Worm (Caenorhabditis elegans): Measurements from ENCODE around the gene C11H1.5.

The C11H1.5 gene

ce11 chrX:14252042-14252441, 50.9 kb downstream of the C11H1.5 start, which contains the start of gene E02H4.6:
Gene E02H4.6 (minus strand): TSS chrX:14252142.
- TF ChIP-seq D2030.7 (GFP tag; IDR thresholded peaks at IDR 0.05), result no peak
- no peak for TF ChIP-seq lin-26 (GFP tag; IDR thresholded peaks at IDR 0.05)
- no peak for TF ChIP-seq repo-1 (tag; optimal IDR thresholded peaks at IDR 0.05)
- no peak for TF ChIP-seq Y67H2A.10 (GFP tag; conservative IDR thresholded peaks at IDR 0.05)
- no peak for TF ChIP-seq nfyb-1 (GFP tag; IDR thresholded peaks at IDR 0.05)
- TF ChIP-seq tbp1 (GFP tag; optimal IDR thresholded peaks at IDR 0.05), result no peak
- no peak for TF ChIP-seq madf-3 (GFP tag; IDR thresholded peaks at IDR 0.05)
- TF ChIP-seq rcor-1 (GFP tag; IDR thresholded peaks at IDR 0.05), result no peak
- TF ChIP-seq Y56A3A.18 (GFP tag; IDR thresholded peaks at IDR 0.05), result no peak
- no peak for TF ChIP-seq F52B5.7 (tag; optimal IDR thresholded peaks at IDR 0.05)
- TF ChIP-seq bed-2 (GFP tag; IDR thresholded peaks at IDR 0.05), result no peak
- no peak for TF ChIP-seq lin-54 (GFP tag; optimal IDR thresholded peaks at IDR 0.05)
